Fruit fly (Drosophila melanogaster): ENCODE data around the gene CG42371.

The CG42371 gene

dm6 chr2L:2227316-2227715 lies 10.3 kb upstream of the CG42371 start:
- TF ChIP-seq CG8478 (optimal IDR thresholded peaks at IDR 0.05) (no peak), CTCF (optimal IDR thresholded peaks at IDR 0.05) (no peak)

- TF ChIP-seq CTCF (optimal IDR thresholded peaks at IDR 0.05) (no peak), CG8478 (optimal IDR thresholded peaks at IDR 0.05) (no peak)
Measured at dm6 chr2L:2226259-2227121, 9.4 kb upstream of the CG42371 start, which contains the start of the genes CG15387 and sau. Gene CG15387 (minus strand): TSS chr2L:2226294. Gene sau (plus strand): TSS chr2L:2226342.

- TF ChIP-seq CG8478 (optimal IDR thresholded peaks at IDR 0.05) (no peak), CTCF (optimal IDR thresholded peaks at IDR 0.05) (no peak)
Measured at dm6 chr2L:2222377-2222776, 5.3 kb upstream of the CG42371 start.

- TF ChIP-seq CG8478 (optimal IDR thresholded peaks at IDR 0.05) (no peak), CTCF (optimal IDR thresholded peaks at IDR 0.05) (no peak)
Measured at dm6 chr2L:2221649-2222150, 4.7 kb upstream of the CG42371 start.

- TF ChIP-seq CTCF (optimal IDR thresholded peaks at IDR 0.05) (no peak), CG8478 (optimal IDR thresholded peaks at IDR 0.05) (no peak)
Measured at dm6 chr2L:2220573-2221332, 3.7 kb upstream of the CG42371 start, which contains the start of gene papi. Gene papi (plus strand): TSS chr2L:2220748.

- TF ChIP-seq CTCF (optimal IDR thresholded peaks at IDR 0.05): no peak
- TF ChIP-seq CG8478 (optimal IDR thresholded peaks at IDR 0.05): no peak
Measured at dm6 chr2L:2216065-2216464, 981 bp downstream of the CG42371 start, which contains the start of gene daed. Gene daed (minus strand): TSS chr2L:2216311.

- TF ChIP-seq CG8478 (optimal IDR thresholded peaks at IDR 0.05) (no peak), CTCF (optimal IDR thresholded peaks at IDR 0.05) (no peak)
Measured at dm6 chr2L:2214004-2214403, 3.0 kb downstream of the CG42371 start, which contains the start of the genes Uch and CG34174. Gene Uch (minus strand): TSS chr2L:2214211. Gene CG34174 (plus strand): TSS chr2L:2214266.

- TF ChIP-seq CTCF (optimal IDR thresholded peaks at IDR 0.05): no peak
- TF ChIP-seq CG8478 (optimal IDR thresholded peaks at IDR 0.05): no peak
Measured at dm6 chr2L:2212478-2212877, 4.6 kb downstream of the CG42371 start, which contains the start of gene CG15385. Gene CG15385 (minus strand): TSS chr2L:2212571.

- TF ChIP-seq CTCF (optimal IDR thresholded peaks at IDR 0.05): no peak
- TF ChIP-seq CG8478 (optimal IDR thresholded peaks at IDR 0.05): no peak
Measured at dm6 chr2L:2209002-2209401, 8.0 kb downstream of the CG42371 start, which contains the start of gene CG33124. Gene CG33124 (minus strand): TSS chr2L:2209102.

- TF ChIP-seq CTCF (optimal IDR thresholded peaks at IDR 0.05): no peak
- no peak for TF ChIP-seq CG8478 (optimal IDR thresholded peaks at IDR 0.05)
Measured at dm6 chr2L:2206066-2206465, 11.0 kb downstream of the CG42371 start, which contains the start of gene CG31668. Gene CG31668 (minus strand): TSS chr2L:2206166.

- TF ChIP-seq CG8478 (optimal IDR thresholded peaks at IDR 0.05) (no peak), CTCF (optimal IDR thresholded peaks at IDR 0.05) (no peak)
Measured at dm6 chr2L:2202853-2203717, 14.0 kb downstream of the CG42371 start.

dm6 chr2L:2202018-2202852 lies 14.8 kb downstream of the CG42371 start:
- TF ChIP-seq CTCF (optimal IDR thresholded peaks at IDR 0.05) (no peak), CG8478 (optimal IDR thresholded peaks at IDR 0.05) (no peak)

dm6 chr2L:2201107-2201561 lies 15.9 kb downstream of the CG42371 start:
- no peak for TF ChIP-seq CTCF (optimal IDR thresholded peaks at IDR 0.05)
- TF ChIP-seq CG8478 (optimal IDR thresholded peaks at IDR 0.05): no peak

All from S2 (cell line).